Worm (Caenorhabditis elegans): ENCODE data around the gene twk-48.

twk-48 gene

ce11 chrIII:9910608-9911479 lies 50.3 kb downstream of the twk-48 start, which contains the start of the genes cyld-1 and F40F12.9:
cyld-1 (minus strand) TSS chrIII:9910658.
F40F12.9 (plus strand) TSS chrIII:9911328.
- TF ChIP-seq daf-8 (GFP tag; IDR thresholded peaks at IDR 0.05): no peak
- TF ChIP-seq fkh-10 (GFP tag; optimal IDR thresholded peaks at IDR 0.05): no peak
- peak; percentile 54 for TF ChIP-seq pqm-1 (tag; optimal IDR thresholded peaks at IDR 0.05)
- peak; percentile 9 for TF ChIP-seq hlh-11 (tag; optimal IDR thresholded peaks at IDR 0.05)
- TF ChIP-seq dmd-9 (GFP tag; IDR thresholded peaks at IDR 0.05): no peak
- TF ChIP-seq skn-1 (tag; optimal IDR thresholded peaks at IDR 0.05): no peak
- TF ChIP-seq dmd-6 (GFP tag; IDR thresholded peaks at IDR 0.05): peak; percentile 48; the same call in 1 of the 2 replicates
- no peak for TF ChIP-seq lin-15B (tag; optimal IDR thresholded peaks at IDR 0.05)
- TF ChIP-seq snpc-1.2 (GFP tag; IDR thresholded peaks at IDR 0.05): no peak
- TF ChIP-seq dve-1 (tag; optimal IDR thresholded peaks at IDR 0.05; ENCODE audit: insufficient read depth): peak; percentile 1
- no peak for TF ChIP-seq daf-12 (tag; optimal IDR thresholded peaks at IDR 0.05)
- TF ChIP-seq Y75B8A.6 (GFP tag; IDR thresholded peaks at IDR 0.05): no peak
- TF ChIP-seq unc-39 (tag; optimal IDR thresholded peaks at IDR 0.05): no peak
- TF ChIP-seq nhr-42 (GFP tag; IDR thresholded peaks at IDR 0.05): no peak
- TF ChIP-seq lim-7 (GFP tag; IDR thresholded peaks at IDR 0.05): no peak
- no peak for TF ChIP-seq ZK546.5 (tag; optimal IDR thresholded peaks at IDR 0.05)
- no peak for TF ChIP-seq Y105C5A.15 (GFP tag; IDR thresholded peaks at IDR 0.05)
- TF ChIP-seq nhr-48 (tag; optimal IDR thresholded peaks at IDR 0.05): no peak
- TF ChIP-seq madf-9 (GFP tag; conservative IDR thresholded peaks at IDR 0.05): no peak
- no peak for TF ChIP-seq lin-38 (GFP tag; IDR thresholded peaks at IDR 0.05)
- no peak for TF ChIP-seq unc-62 (GFP tag; optimal IDR thresholded peaks at IDR 0.05 in 1 of 2)
- TF ChIP-seq unc-62 (tag; optimal IDR thresholded peaks at IDR 0.05): no peak
- TF ChIP-seq lin-13 (GFP tag; optimal IDR thresholded peaks at IDR 0.05): no peak
- no peak for TF ChIP-seq F10B5.3 (tag; optimal IDR thresholded peaks at IDR 0.05)
- no peak for TF ChIP-seq hlh-30 (tag; optimal IDR thresholded peaks at IDR 0.05; ENCODE audit: insufficient read depth)
- TF ChIP-seq lin-1 (GFP tag; IDR thresholded peaks at IDR 0.05): no peak
- no peak for TF ChIP-seq zfp-3 (GFP tag; conservative IDR thresholded peaks at IDR 0.05)
- no peak for TF ChIP-seq vab-7 (GFP tag; IDR thresholded peaks at IDR 0.05)
- TF ChIP-seq unc-130 (GFP tag; optimal IDR thresholded peaks at IDR 0.05): no peak
- no peak for TF ChIP-seq ces-1 (GFP tag; optimal IDR thresholded peaks at IDR 0.05)
- TF ChIP-seq nhr-6 (tag; optimal IDR thresholded peaks at IDR 0.05): no peak
- no peak for TF ChIP-seq mxl-3 (GFP tag; optimal IDR thresholded peaks at IDR 0.05)
- TF ChIP-seq R02D3.7 (tag; optimal IDR thresholded peaks at IDR 0.05): no peak
- TF ChIP-seq egl-43 (GFP tag; IDR thresholded peaks at IDR 0.05): no peak
- no peak for TF ChIP-seq nhr-10 (tag; optimal IDR thresholded peaks at IDR 0.05)
- no peak for TF ChIP-seq saeg-2 (GFP tag; IDR thresholded peaks at IDR 0.05)
- no peak for TF ChIP-seq lir-3 (tag; optimal IDR thresholded peaks at IDR 0.05)
- TF ChIP-seq nhr-77 (tag; optimal IDR thresholded peaks at IDR 0.05): peak; percentile 15
- TF ChIP-seq hmg-1.1 (GFP tag; IDR thresholded peaks at IDR 0.05): no peak
- TF ChIP-seq T26A8.4 (GFP tag; IDR thresholded peaks at IDR 0.05): no peak
- no peak for TF ChIP-seq egl-27 (tag; optimal IDR thresholded peaks at IDR 0.05)
- TF ChIP-seq mxl-2 (GFP tag; conservative IDR thresholded peaks at IDR 0.05): no peak
- TF ChIP-seq daf-16 (GFP tag; optimal IDR thresholded peaks at IDR 0.05): no peak
- peak; percentile 51 for TF ChIP-seq daf-16 (tag; optimal IDR thresholded peaks at IDR 0.05)
- TF ChIP-seq lin-29 (GFP tag; IDR thresholded peaks at IDR 0.05): no peak
- no peak for TF ChIP-seq cey-2 (tag; optimal IDR thresholded peaks at IDR 0.05; ENCODE audit: borderline replicate concordance, insufficient read depth)
- TF ChIP-seq D1046.2 (GFP tag; IDR thresholded peaks at IDR 0.05): no peak
- no peak for TF ChIP-seq hif-1 (tag; optimal IDR thresholded peaks at IDR 0.05)
- no peak for TF ChIP-seq F49E8.2 (tag; optimal IDR thresholded peaks at IDR 0.05; ENCODE audit: borderline replicate concordance)
- TF ChIP-seq Y5F2A.4 (GFP tag; optimal IDR thresholded peaks at IDR 0.05): no peak

Measured in whole organism, L4 larva.